Worm (Caenorhabditis elegans) whole organism, L1 larva: ENCODE measurements around the gene F16G10.13.

Experiments
- nhr-237 ChIP-seq: fragments of 150-350 bp; optimal IDR thresholded peaks from 2 replicates; lab custom pipeline; 2014; ENCODE audit warnings: missing biosample characterization, missing genetic modification characterization
- nhr-77 ChIP-seq: fragments of 150-350 bp; optimal IDR thresholded peaks from 2 replicates; lab custom pipeline; 2014; ENCODE audit warnings: missing biosample characterization, missing genetic modification characterization
- nhr-85 ChIP-seq: sonication (generic microtip); peaks from one replicate; lab custom pipeline; 2016; ENCODE audit warnings: missing genetic modification characterization, inconsistent platforms, missing compliant biosample characterization
- snpc-4 ChIP-seq: fragments of 150-350 bp; optimal IDR thresholded peaks from 2 replicates; lab custom pipeline; 2014; ENCODE audit warnings: missing biosample characterization, missing genetic modification characterization
- unc-62 ChIP-seq: fragments of 150-350 bp; optimal IDR thresholded peaks from 2 replicates; lab custom pipeline; 2014; ENCODE audit warnings: missing biosample characterization, missing genetic modification reagents, missing genetic modification characterization
- ztf-11 ChIP-seq, 2 experiments: sonication (generic microtip); optimal IDR thresholded peaks; 2 replicates each; lab custom pipeline; 2016 to 2017; ENCODE audit warnings: missing genetic modification characterization in 2 of 2, missing biosample characterization in 1 of 2, missing compliant biosample characterization in 1 of 2

DNA sequence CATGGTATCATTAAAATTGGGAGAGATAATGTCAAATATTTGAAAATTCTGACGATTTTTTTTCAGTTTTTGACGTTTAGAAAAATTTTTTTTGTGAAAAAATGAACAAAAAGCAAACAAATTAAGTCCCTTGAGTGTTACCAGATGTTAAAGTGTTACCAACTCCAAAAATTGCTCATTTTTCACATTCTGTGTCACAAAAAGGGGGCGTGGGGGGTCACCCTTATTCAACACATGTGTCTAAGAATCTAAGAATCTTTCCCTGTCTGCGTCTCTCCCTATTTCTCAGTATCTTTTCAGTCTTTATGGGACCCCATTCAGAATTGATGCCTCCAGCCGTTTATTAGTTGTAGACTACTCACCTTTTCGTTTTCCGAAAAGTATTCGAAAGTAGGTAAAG, 43.2 kb upstream of the F16G10.13 start:
- TF ChIP-seq unc-62 (GFP tag; lab: Kevin White, UChicago) (no peak), ztf-11 (tag; optimal IDR thresholded peaks at IDR 0.05; lab: Kevin White, UChicago) (no peak), nhr-77 (tag; lab: Kevin White, UChicago) (no peak), nhr-237 (tag; lab: Kevin White, UChicago) (no peak), snpc-4 (no peak), nhr-85 (tag; lab: Kevin White, UChicago) (no peak)
